In the genomic region with DNA sequence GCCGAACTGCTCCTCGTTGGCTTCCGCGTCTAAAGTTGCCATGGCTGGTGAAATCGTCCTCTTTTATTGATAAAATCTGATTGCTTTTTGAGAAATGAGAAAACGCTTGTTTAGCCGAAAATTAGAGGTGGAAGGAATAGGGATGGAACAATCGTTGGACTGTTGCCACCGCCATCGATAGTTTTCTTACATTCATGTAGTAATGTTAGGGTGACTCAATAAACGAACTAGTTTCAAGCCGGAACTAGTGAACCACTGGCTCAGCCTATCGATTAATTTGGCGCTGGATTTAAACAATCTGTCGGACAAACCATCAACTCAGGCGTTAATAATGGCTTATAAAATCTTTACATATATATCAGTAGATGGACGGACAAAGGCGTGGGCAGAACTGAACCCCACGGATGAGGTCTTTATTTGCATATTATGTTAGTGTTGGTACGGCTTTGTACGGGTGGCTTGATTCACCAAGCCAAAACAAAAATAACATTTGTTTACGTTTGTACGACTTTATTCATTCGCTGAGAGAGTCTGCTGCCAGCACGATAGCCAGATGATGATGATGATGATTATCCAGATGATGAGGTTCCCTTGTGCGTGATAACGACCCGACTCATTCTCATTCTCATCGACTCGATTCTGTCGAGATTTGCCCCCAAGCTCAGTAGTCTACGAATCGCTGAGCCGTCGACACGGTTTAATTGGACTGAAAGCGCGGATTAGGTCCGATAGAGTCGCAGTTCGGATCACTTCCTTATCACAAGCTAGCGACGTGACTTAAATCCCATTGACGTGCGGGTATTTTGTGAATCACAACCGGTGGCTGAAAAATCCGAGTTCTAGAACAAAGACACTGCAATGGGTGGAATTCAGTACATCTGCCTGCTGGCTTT, we compare ENCODE assay signal across 1 fruit fly cellular context.
TF ChIP-seq lines count a peak whose summit lies in the region.

A gene (minus strand): TSS at position 138 of the 893 bp plus-strand sequence.
A gene (plus strand): TSS at position 658 of the 893 bp plus-strand sequence.

TF ChIP-seq in whole organism, embryonic, 481 proteins besides CTCF, POLR2A, EP300 and RAD21 (continued from another document and continues in another):
- TF ChIP-seq otp (GFP tag; IDR thresholded peaks at IDR 0.05; lab: Robert Waterston, UW): no peak
- no peak for TF ChIP-seq tio (GFP tag; optimal IDR thresholded peaks at IDR 0.05; lab: Kevin White, UChicago)
- peak; percentile 93 for TF ChIP-seq CG16813 (GFP tag; IDR thresholded peaks at IDR 0.05; lab: Robert Waterston, UW; ENCODE audit: partially characterized antibody)
- peak; percentile 98 for TF ChIP-seq CG13287 (GFP tag; IDR thresholded peaks at IDR 0.05; lab: Robert Waterston, UW; ENCODE audit: partially characterized antibody)
- TF ChIP-seq CG6175 (GFP tag; IDR thresholded peaks at IDR 0.05; lab: Robert Waterston, UW): 0 out of 3 replicates have a peak, but pooled peaks have one; percentile 13
- TF ChIP-seq CG8765 (GFP tag; IDR thresholded peaks at IDR 0.05; lab: Robert Waterston, UW): no peak
- TF ChIP-seq ap (GFP tag; IDR thresholded peaks at IDR 0.05; lab: Robert Waterston, UW): no peak
- peak; percentile 97 for TF ChIP-seq E2f2 (GFP tag; IDR thresholded peaks at IDR 0.05; lab: Robert Waterston, UW)
- TF ChIP-seq NfI (GFP tag; optimal IDR thresholded peaks at IDR 0.05; lab: Kevin White, UChicago): peak; percentile 23
- peak; percentile 97 for TF ChIP-seq hbn (GFP tag; IDR thresholded peaks at IDR 0.05; lab: Robert Waterston, UW; ENCODE audit: partially characterized antibody)
- TF ChIP-seq CG33213 (GFP tag; optimal IDR thresholded peaks at IDR 0.05; lab: Kevin White, UChicago): peak; percentile 62
- peak; percentile 50 for TF ChIP-seq sug (tag; optimal IDR thresholded peaks at IDR 0.05; lab: Kevin White, UChicago)
- no peak for TF ChIP-seq caup (GFP tag; optimal IDR thresholded peaks at IDR 0.05; lab: Kevin White, UChicago; ENCODE audit: severe bottlenecking)
- no peak for TF ChIP-seq nerfin-1 (tag; optimal IDR thresholded peaks at IDR 0.05; lab: Kevin White, UChicago)
- no peak for TF ChIP-seq crc (GFP tag; optimal IDR thresholded peaks at IDR 0.05; lab: Kevin White, UChicago)
- TF ChIP-seq CG4328 (GFP tag; optimal IDR thresholded peaks at IDR 0.05; lab: Kevin White, UChicago): no peak
- no peak for TF ChIP-seq D (optimal IDR thresholded peaks at IDR 0.05; lab: Kevin White, UChicago)
- no peak for TF ChIP-seq D (GFP tag; optimal IDR thresholded peaks at IDR 0.05; lab: Kevin White, UChicago)
- TF ChIP-seq hth (optimal IDR thresholded peaks at IDR 0.05; lab: Kevin White, UChicago): no peak
- TF ChIP-seq p53 (GFP tag; optimal IDR thresholded peaks at IDR 0.05; lab: Kevin White, UChicago): peak; percentile 53
- peak; percentile 96 for TF ChIP-seq BEAF-32 (GFP tag; optimal IDR thresholded peaks at IDR 0.05; lab: Kevin White, UChicago)
- TF ChIP-seq CG1602 (GFP tag; optimal IDR thresholded peaks at IDR 0.05; lab: Kevin White, UChicago): no peak
- peak; percentile 61 for TF ChIP-seq B-H2 (GFP tag; optimal IDR thresholded peaks at IDR 0.05; lab: Kevin White, UChicago)
- no peak for TF ChIP-seq CG6813 (GFP tag; optimal IDR thresholded peaks at IDR 0.05; lab: Kevin White, UChicago)
- no peak for TF ChIP-seq Ssrp (tag; optimal IDR thresholded peaks at IDR 0.05; lab: Kevin White, UChicago)
- no peak for TF ChIP-seq mirr (GFP tag; optimal IDR thresholded peaks at IDR 0.05; lab: Kevin White, UChicago)
- no peak for TF ChIP-seq CG3163 (GFP tag; optimal IDR thresholded peaks at IDR 0.05; lab: Kevin White, UChicago)
- peak; percentile 91 for TF ChIP-seq nerfin-2 (GFP tag; IDR thresholded peaks at IDR 0.05; lab: Robert Waterston, UW; ENCODE audit: partially characterized antibody)
- TF ChIP-seq CG2875 (GFP tag; optimal IDR thresholded peaks at IDR 0.05; lab: Kevin White, UChicago): no peak
- no peak for TF ChIP-seq ro (GFP tag; IDR thresholded peaks at IDR 0.05; lab: Robert Waterston, UW)
- TF ChIP-seq zfh1 (GFP tag; IDR thresholded peaks at IDR 0.05; lab: Robert Waterston, UW): no peak
- TF ChIP-seq klu (GFP tag; IDR thresholded peaks at IDR 0.05; lab: Robert Waterston, UW): no peak
- peak; percentile 14; the same call in 1 of the 3 replicates for TF ChIP-seq ci (GFP tag; IDR thresholded peaks at IDR 0.05; lab: Robert Waterston, UW)
- peak; percentile 20; the same call in 1 of the 2 replicates for TF ChIP-seq Drgx (GFP tag; IDR thresholded peaks at IDR 0.05; lab: Robert Waterston, UW)
- TF ChIP-seq Mad (GFP tag; optimal IDR thresholded peaks at IDR 0.05; lab: Kevin White, UChicago): peak; percentile 20
- TF ChIP-seq CG12236 (GFP tag; optimal IDR thresholded peaks at IDR 0.05; lab: Kevin White, UChicago): no peak
- no peak for TF ChIP-seq bsh (GFP tag; optimal IDR thresholded peaks at IDR 0.05; lab: Kevin White, UChicago)
- TF ChIP-seq Med (GFP tag; lab: Kevin White, UChicago): peak; percentile 90
- TF ChIP-seq pan (optimal IDR thresholded peaks at IDR 0.05; lab: Kevin White, UChicago): no peak
- TF ChIP-seq pan (GFP tag; optimal IDR thresholded peaks at IDR 0.05 in 1 of 2, IDR thresholded peaks at IDR 0.05 in 1 of 2): no peak
- TF ChIP-seq Nf-YB (GFP tag; optimal IDR thresholded peaks at IDR 0.05; lab: Kevin White, UChicago): no peak
- TF ChIP-seq Max (GFP tag; optimal IDR thresholded peaks at IDR 0.05; lab: Kevin White, UChicago): no peak
- TF ChIP-seq Vsx1 (GFP tag; optimal IDR thresholded peaks at IDR 0.05; lab: Kevin White, UChicago): no peak
- TF ChIP-seq CG12155 (GFP tag; optimal IDR thresholded peaks at IDR 0.05; lab: Kevin White, UChicago): peak; percentile 19
- TF ChIP-seq CG17802 (tag; optimal IDR thresholded peaks at IDR 0.05; lab: Kevin White, UChicago): no peak
- peak; percentile 41 for TF ChIP-seq Deaf1 (tag; optimal IDR thresholded peaks at IDR 0.05; lab: Kevin White, UChicago)
- no peak for TF ChIP-seq CG1792 (GFP tag; optimal IDR thresholded peaks at IDR 0.05; lab: Kevin White, UChicago)
- no peak for TF ChIP-seq CG10979 (tag; optimal IDR thresholded peaks at IDR 0.05; lab: Kevin White, UChicago)
- peak; percentile 32 for TF ChIP-seq CG9876 (GFP tag; optimal IDR thresholded peaks at IDR 0.05; lab: Kevin White, UChicago)
- TF ChIP-seq dimm (GFP tag; IDR thresholded peaks at IDR 0.05; lab: Robert Waterston, UW): no peak
- no peak for TF ChIP-seq Hand (GFP tag; optimal IDR thresholded peaks at IDR 0.05; lab: Kevin White, UChicago)
- peak; percentile 90 for TF ChIP-seq CG7963 (GFP tag; IDR thresholded peaks at IDR 0.05; lab: Robert Waterston, UW; ENCODE audit: partially characterized antibody)
- peak; percentile 100 for TF ChIP-seq Sry-δ (GFP tag; optimal IDR thresholded peaks at IDR 0.05; lab: Kevin White, UChicago)
- no peak for TF ChIP-seq CG13775 (GFP tag; optimal IDR thresholded peaks at IDR 0.05; lab: Kevin White, UChicago)
- no peak for TF ChIP-seq Lpt (GFP tag; optimal IDR thresholded peaks at IDR 0.05; lab: Kevin White, UChicago)
- no peak for TF ChIP-seq CG33557 (GFP tag; optimal IDR thresholded peaks at IDR 0.05; lab: Kevin White, UChicago)
- TF ChIP-seq CG17829 (tag; optimal IDR thresholded peaks at IDR 0.05; lab: Kevin White, UChicago): peak; percentile 43
- peak; percentile 47; the same call in 2 of the 3 replicates for TF ChIP-seq sr (GFP tag; IDR thresholded peaks at IDR 0.05; lab: Robert Waterston, UW)
- peak; percentile 25 to 54 for TF ChIP-seq Pdp1 (GFP tag; optimal IDR thresholded peaks at IDR 0.05; lab: Kevin White, UChicago)
- TF ChIP-seq Dad (GFP tag; optimal IDR thresholded peaks at IDR 0.05; lab: Kevin White, UChicago): peak; percentile 25
- TF ChIP-seq Doc3 (GFP tag; IDR thresholded peaks at IDR 0.05; lab: Robert Waterston, UW; ENCODE audit: partially characterized antibody): peak; percentile 93
- TF ChIP-seq ase (GFP tag; IDR thresholded peaks at IDR 0.05; lab: Robert Waterston, UW): no peak
- peak; percentile 90 for TF ChIP-seq Ets65A (GFP tag; lab: Kevin White, UChicago)
- TF ChIP-seq cato (GFP tag; optimal IDR thresholded peaks at IDR 0.05; lab: Kevin White, UChicago; ENCODE audit: borderline replicate concordance): no peak
- peak; percentile 10 for TF ChIP-seq grn (GFP tag; optimal IDR thresholded peaks at IDR 0.05; lab: Kevin White, UChicago)
- TF ChIP-seq hb (GFP tag; IDR thresholded peaks at IDR 0.05; lab: Robert Waterston, UW; ENCODE audit: partially characterized antibody): peak; percentile 93
- peak in 1 of 2 experiments; percentile 20 for TF ChIP-seq Hr78 (GFP tag; optimal IDR thresholded peaks at IDR 0.05; lab: Kevin White, UChicago)
- no peak for TF ChIP-seq CG12071 (GFP tag; optimal IDR thresholded peaks at IDR 0.05; lab: Kevin White, UChicago)
- TF ChIP-seq CG17612 (GFP tag; IDR thresholded peaks at IDR 0.05; lab: Robert Waterston, UW): no peak
- TF ChIP-seq Fer1 (GFP tag; optimal IDR thresholded peaks at IDR 0.05; lab: Kevin White, UChicago): peak; percentile 9
- no peak for TF ChIP-seq Usf (GFP tag; optimal IDR thresholded peaks at IDR 0.05; lab: Kevin White, UChicago)
- TF ChIP-seq CG3065 (GFP tag; optimal IDR thresholded peaks at IDR 0.05; lab: Kevin White, UChicago): peak; percentile 30
- TF ChIP-seq Camta (GFP tag; optimal IDR thresholded peaks at IDR 0.05; lab: Kevin White, UChicago): peak; percentile 25
- TF ChIP-seq CG30403 (GFP tag; optimal IDR thresholded peaks at IDR 0.05; lab: Kevin White, UChicago): peak; percentile 47
- no peak for TF ChIP-seq gcm2 (GFP tag; optimal IDR thresholded peaks at IDR 0.05; lab: Kevin White, UChicago)
- peak; percentile 24 to 52 for TF ChIP-seq dpn (GFP tag; optimal IDR thresholded peaks at IDR 0.05; lab: Kevin White, UChicago)
- no peak for TF ChIP-seq Sox100B (GFP tag; optimal IDR thresholded peaks at IDR 0.05; lab: Kevin White, UChicago)
- peak; percentile 93 for TF ChIP-seq MBD-R2 (GFP tag; IDR thresholded peaks at IDR 0.05; lab: Robert Waterston, UW)
- peak; percentile 18 for TF ChIP-seq tx (GFP tag; optimal IDR thresholded peaks at IDR 0.05; lab: Kevin White, UChicago)
- TF ChIP-seq CG14860 (GFP tag; IDR thresholded peaks at IDR 0.05; lab: Robert Waterston, UW; ENCODE audit: partially characterized antibody): peak; percentile 86
- TF ChIP-seq gro (GFP tag; optimal IDR thresholded peaks at IDR 0.05; lab: Kevin White, UChicago): peak; percentile 52
- peak; percentile 39; the same call in 1 of the 2 replicates for TF ChIP-seq sob (GFP tag; IDR thresholded peaks at IDR 0.05; lab: Robert Waterston, UW)
- peak; percentile 22 for TF ChIP-seq lbe (GFP tag; optimal IDR thresholded peaks at IDR 0.05; lab: Kevin White, UChicago)
- peak; percentile 71; the same call in 1 of the 3 replicates for TF ChIP-seq CG2199 (GFP tag; IDR thresholded peaks at IDR 0.05; lab: Robert Waterston, UW)
- TF ChIP-seq CG18011 (GFP tag; optimal IDR thresholded peaks at IDR 0.05; lab: Kevin White, UChicago): no peak
- no peak for TF ChIP-seq CG7372 (GFP tag; IDR thresholded peaks at IDR 0.05; lab: Robert Waterston, UW)
- no peak for TF ChIP-seq sd (tag; optimal IDR thresholded peaks at IDR 0.05; lab: Kevin White, UChicago)
- peak; percentile 94 for TF ChIP-seq ato (GFP tag; IDR thresholded peaks at IDR 0.05; lab: Robert Waterston, UW; ENCODE audit: partially characterized antibody)
- TF ChIP-seq CG6654 (GFP tag; optimal IDR thresholded peaks at IDR 0.05; lab: Kevin White, UChicago): no peak
- TF ChIP-seq Elba2 (GFP tag; optimal IDR thresholded peaks at IDR 0.05; lab: Kevin White, UChicago): no peak
- TF ChIP-seq ems (GFP tag; optimal IDR thresholded peaks at IDR 0.05; lab: Kevin White, UChicago): peak; percentile 49
- peak; percentile 30 for TF ChIP-seq grau (tag; optimal IDR thresholded peaks at IDR 0.05; lab: Kevin White, UChicago)
- no peak; the same call in 1 of the 2 replicates for TF ChIP-seq Ada2b (GFP tag; IDR thresholded peaks at IDR 0.05; lab: Robert Waterston, UW)
- TF ChIP-seq Dll (GFP tag; IDR thresholded peaks at IDR 0.05; lab: Robert Waterston, UW; ENCODE audit: partially characterized antibody): peak; percentile 96
- TF ChIP-seq cwo (GFP tag; optimal IDR thresholded peaks at IDR 0.05; lab: Kevin White, UChicago): peak; percentile 2
- peak; percentile 20 for TF ChIP-seq repo (GFP tag; optimal IDR thresholded peaks at IDR 0.05; lab: Kevin White, UChicago)
- TF ChIP-seq phol (tag; optimal IDR thresholded peaks at IDR 0.05; lab: Kevin White, UChicago): peak; percentile 43
- no peak for TF ChIP-seq CG10209 (GFP tag; optimal IDR thresholded peaks at IDR 0.05; lab: Kevin White, UChicago)
- TF ChIP-seq CG10366 (GFP tag; IDR thresholded peaks at IDR 0.05; lab: Robert Waterston, UW): no peak
- no peak for TF ChIP-seq crol (GFP tag; IDR thresholded peaks at IDR 0.05; lab: Robert Waterston, UW)
- peak; percentile 75 for TF ChIP-seq trem (tag; optimal IDR thresholded peaks at IDR 0.05; lab: Kevin White, UChicago)
- peak; percentile 5; the same call in 1 of the 2 replicates for TF ChIP-seq chm (GFP tag; IDR thresholded peaks at IDR 0.05; lab: Robert Waterston, UW)
- peak; percentile 6 for TF ChIP-seq CG13424 (tag; optimal IDR thresholded peaks at IDR 0.05; lab: Kevin White, UChicago)
- TF ChIP-seq CG11093 (GFP tag; IDR thresholded peaks at IDR 0.05; lab: Robert Waterston, UW): no peak
- TF ChIP-seq CG42726 (GFP tag; IDR thresholded peaks at IDR 0.05; lab: Robert Waterston, UW; ENCODE audit: partially characterized antibody): peak; percentile 96
- no peak for TF ChIP-seq eve (GFP tag; optimal IDR thresholded peaks at IDR 0.05; lab: Kevin White, UChicago)
- peak; percentile 7 for TF ChIP-seq pum (GFP tag; optimal IDR thresholded peaks at IDR 0.05; lab: Kevin White, UChicago)
- TF ChIP-seq scrt (GFP tag; optimal IDR thresholded peaks at IDR 0.05; lab: Kevin White, UChicago): no peak
- TF ChIP-seq CG4617 (GFP tag; optimal IDR thresholded peaks at IDR 0.05; lab: Kevin White, UChicago; ENCODE audit: borderline replicate concordance): peak; percentile 90
- no peak for TF ChIP-seq Nf-YA (GFP tag; IDR thresholded peaks at IDR 0.05; lab: Robert Waterston, UW)
- peak; percentile 13 for TF ChIP-seq HLH54F (GFP tag; optimal IDR thresholded peaks at IDR 0.05; lab: Kevin White, UChicago)
- TF ChIP-seq fd96Cb (tag; optimal IDR thresholded peaks at IDR 0.05; lab: Kevin White, UChicago): no peak
- peak; percentile 29 for TF ChIP-seq CG9797 (GFP tag; optimal IDR thresholded peaks at IDR 0.05; lab: Kevin White, UChicago)
- TF ChIP-seq GATAe (GFP tag; conservative IDR thresholded peaks at IDR 0.05; lab: Robert Waterston, UW): no peak
- no peak for TF ChIP-seq CG18619 (GFP tag; optimal IDR thresholded peaks at IDR 0.05; lab: Kevin White, UChicago)
- no peak for TF ChIP-seq Atf-2 (GFP tag; optimal IDR thresholded peaks at IDR 0.05; lab: Kevin White, UChicago)
- TF ChIP-seq btn (GFP tag; optimal IDR thresholded peaks at IDR 0.05; lab: Kevin White, UChicago): no peak
- TF ChIP-seq CG30020 (tag; optimal IDR thresholded peaks at IDR 0.05; lab: Kevin White, UChicago): peak; percentile 18
- no peak for TF ChIP-seq CG31388 (GFP tag; optimal IDR thresholded peaks at IDR 0.05; lab: Kevin White, UChicago)
- no peak for TF ChIP-seq fd3F (GFP tag; optimal IDR thresholded peaks at IDR 0.05; lab: Kevin White, UChicago)
